Worm (Caenorhabditis elegans): Measurements from ENCODE around the gene F38A6.4.

DNA sequence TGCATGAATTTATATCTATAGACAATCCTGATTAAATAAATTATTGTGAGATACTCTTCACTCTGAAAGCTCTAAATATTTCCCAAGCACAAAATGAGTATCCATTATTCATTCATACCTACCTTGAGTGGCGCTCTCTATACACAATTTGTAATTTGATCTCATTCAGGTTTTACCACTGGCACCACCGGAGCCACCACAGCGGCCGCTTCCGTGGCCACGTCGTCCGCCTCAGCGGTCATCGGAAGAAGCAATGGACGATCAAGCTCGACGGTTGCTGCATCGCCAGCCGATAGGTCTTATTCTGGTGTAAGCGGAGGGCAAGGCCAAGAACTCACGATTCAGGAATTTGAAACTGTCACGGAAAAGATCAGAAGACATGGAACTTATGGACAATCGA is 17.9 kb downstream of the F38A6.4 start:
- no peak for TF ChIP-seq ceh-32 (tag; optimal IDR thresholded peaks at IDR 0.05; ENCODE audit: poor library complexity)
- no peak for TF ChIP-seq lin-13 (GFP tag; optimal IDR thresholded peaks at IDR 0.05)
- no peak for TF ChIP-seq ztf-11 (tag; optimal IDR thresholded peaks at IDR 0.05)
- no peak for TF ChIP-seq saeg-2 (GFP tag; IDR thresholded peaks at IDR 0.05)
- no peak for TF ChIP-seq aly-2 (tag; optimal IDR thresholded peaks at IDR 0.05)
- TF ChIP-seq unc-62 (GFP tag; optimal IDR thresholded peaks at IDR 0.05 in 1 of 2), result no peak
- TF ChIP-seq unc-62 (tag; optimal IDR thresholded peaks at IDR 0.05), result no peak
- no peak for TF ChIP-seq lsy-2 (tag; optimal IDR thresholded peaks at IDR 0.05)
- TF ChIP-seq nhr-28 (tag; optimal IDR thresholded peaks at IDR 0.05), result no peak
- no peak for TF ChIP-seq nhr-11 (tag; optimal IDR thresholded peaks at IDR 0.05)
- no peak for TF ChIP-seq fkh-10 (GFP tag; optimal IDR thresholded peaks at IDR 0.05)
- TF ChIP-seq nhr-237 (tag; optimal IDR thresholded peaks at IDR 0.05), result no peak
- no peak for TF ChIP-seq pqm-1 (tag; optimal IDR thresholded peaks at IDR 0.05)
- TF ChIP-seq rbr-2 (tag; optimal IDR thresholded peaks at IDR 0.05), result no peak
- TF ChIP-seq ces-1 (GFP tag; optimal IDR thresholded peaks at IDR 0.05), result no peak
